Worm (Caenorhabditis elegans): ENCODE measurements around the gene B0244.15.

The B0244.15 gene

DNA sequence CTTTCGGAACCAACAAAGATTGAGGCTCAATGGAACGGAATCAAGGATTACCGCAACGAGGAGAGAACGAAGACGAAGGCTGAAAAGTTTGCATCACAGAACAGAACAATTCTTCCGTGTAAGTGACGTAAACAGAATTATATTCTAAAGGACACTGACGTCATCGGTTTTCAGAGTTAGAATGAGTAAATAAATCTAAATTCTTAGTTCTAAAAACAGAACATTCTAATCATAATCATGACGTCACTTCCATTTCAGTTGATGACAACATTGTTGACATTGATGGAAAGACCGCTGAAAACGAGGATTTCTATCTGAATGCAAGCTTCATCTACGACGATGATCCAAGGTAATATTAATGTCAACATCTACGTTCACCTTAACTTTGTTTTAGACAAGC, 20.8 kb downstream of the B0244.15 start (continued):
- TF ChIP-seq sma-9 (GFP tag; optimal IDR thresholded peaks at IDR 0.05), result peak; percentile 14
- no peak for TF ChIP-seq sma-9 (tag; optimal IDR thresholded peaks at IDR 0.05)
- TF ChIP-seq F13H6.1 (tag; optimal IDR thresholded peaks at IDR 0.05), result no peak
- no peak for TF ChIP-seq alr-1 (tag; optimal IDR thresholded peaks at IDR 0.05)
- TF ChIP-seq ztf-1 (GFP tag; conservative IDR thresholded peaks at IDR 0.05), result no peak

- no peak for TF ChIP-seq skn-1 (tag; optimal IDR thresholded peaks at IDR 0.05)
- TF ChIP-seq sma-3 (GFP tag; optimal IDR thresholded peaks at IDR 0.05), result peak; percentile 12
- TF ChIP-seq ztf-11 (tag; optimal IDR thresholded peaks at IDR 0.05), result no peak
- peak; percentile 21 for TF ChIP-seq F13H6.1 (tag; optimal IDR thresholded peaks at IDR 0.05)
- TF ChIP-seq nhr-21 (tag; optimal IDR thresholded peaks at IDR 0.05), result no peak
- peak; percentile 25 for TF ChIP-seq sma-9 (GFP tag; optimal IDR thresholded peaks at IDR 0.05)
- TF ChIP-seq sma-9 (tag; optimal IDR thresholded peaks at IDR 0.05), result no peak
Observed at ce11 chrIII:5769726-5770235, 26.6 kb downstream of the B0244.15 start, which contains the start of gene cutl-23. cutl-23 (plus strand) TSS chrIII:5770185.

DNA sequence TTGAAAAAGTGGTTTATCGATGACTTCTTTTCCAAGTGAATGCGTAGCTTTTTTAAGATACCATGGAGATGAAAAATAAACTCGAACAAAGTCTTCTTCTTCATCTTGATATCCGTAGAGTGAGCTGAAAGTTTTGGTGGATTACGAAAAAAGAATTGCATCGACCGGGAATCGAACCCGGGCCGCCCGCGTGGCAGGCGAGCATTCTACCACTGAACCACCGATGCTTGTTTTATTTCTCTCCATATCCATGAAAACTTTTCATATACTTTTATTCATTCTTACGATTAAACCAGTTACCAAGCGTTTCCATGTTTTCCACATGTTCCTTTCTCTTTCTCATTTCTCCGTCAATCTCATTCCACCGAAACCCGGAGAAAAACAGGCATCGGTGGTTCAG, 38.9 kb downstream of the B0244.15 start:
- TF ChIP-seq Y55F3AM.14 (GFP tag; optimal IDR thresholded peaks at IDR 0.05), result no peak
- TF ChIP-seq sma-9 (GFP tag; optimal IDR thresholded peaks at IDR 0.05), result no peak
- no peak for TF ChIP-seq sma-9 (tag; optimal IDR thresholded peaks at IDR 0.05)
- no peak for TF ChIP-seq peb-1 (tag; optimal IDR thresholded peaks at IDR 0.05)
- no peak for TF ChIP-seq C34F6.9 (tag; optimal IDR thresholded peaks at IDR 0.05)
- TF ChIP-seq nhr-129 (tag; optimal IDR thresholded peaks at IDR 0.05), result no peak
- TF ChIP-seq R02D3.7 (tag; optimal IDR thresholded peaks at IDR 0.05), result no peak
- no peak for TF ChIP-seq alr-1 (tag; optimal IDR thresholded peaks at IDR 0.05)
- no peak for TF ChIP-seq ztf-4 (tag; optimal IDR thresholded peaks at IDR 0.05)
- TF ChIP-seq nhr-21 (tag; optimal IDR thresholded peaks at IDR 0.05), result no peak

DNA sequence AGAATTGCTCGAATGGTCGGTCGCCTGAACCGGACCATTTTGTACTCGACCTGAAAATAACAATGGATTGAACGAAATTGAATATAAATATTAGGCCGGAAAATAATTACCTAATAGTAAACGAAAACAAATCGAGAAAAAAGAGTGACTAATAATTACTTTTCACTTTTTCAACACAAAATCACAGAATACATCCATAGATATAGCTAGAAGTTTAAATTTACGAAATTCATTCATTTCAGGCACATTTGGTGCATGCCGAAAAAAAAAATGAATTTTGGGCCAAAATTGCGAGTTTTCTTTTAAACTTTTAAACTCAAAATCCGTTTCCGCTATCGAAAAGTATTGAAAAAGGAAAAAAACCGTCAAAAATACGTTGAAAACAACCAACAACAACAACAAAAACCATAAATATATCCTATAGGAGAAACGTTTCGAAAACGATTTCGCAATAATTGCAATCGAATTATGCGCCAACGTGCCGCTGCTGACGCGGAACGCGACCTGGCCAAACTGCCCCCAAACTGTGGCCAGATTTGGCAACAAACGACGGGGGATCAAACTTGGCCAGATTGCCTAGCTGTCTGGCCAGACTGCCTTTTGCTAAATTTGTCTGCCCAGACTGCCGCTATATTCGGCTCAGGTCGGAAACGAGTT, 42.2 kb downstream of the B0244.15 start, which contains the start of gene Y37B11A.3:
Gene Y37B11A.3 (minus strand): TSS at position 51 of the 657 bp plus-strand sequence.
- TF ChIP-seq ceh-16 (tag; optimal IDR thresholded peaks at IDR 0.05) (no peak), fos-1 (tag; optimal IDR thresholded peaks at IDR 0.05) (peak; percentile 19), nhr-129 (tag; optimal IDR thresholded peaks at IDR 0.05) (peak; percentile 71), egl-27 (tag; optimal IDR thresholded peaks at IDR 0.05) (peak; percentile 27), ZK546.5 (tag; optimal IDR thresholded peaks at IDR 0.05) (no peak), ztf-1 (GFP tag; conservative IDR thresholded peaks at IDR 0.05) (no peak), ztf-4 (tag; optimal IDR thresholded peaks at IDR 0.05) (peak; percentile 46), nhr-25 (tag; optimal IDR thresholded peaks at IDR 0.05) (peak; percentile 76), nhr-10 (tag; optimal IDR thresholded peaks at IDR 0.05) (no peak), sma-3 (GFP tag; optimal IDR thresholded peaks at IDR 0.05) (peak; percentile 81), C34F6.9 (tag; optimal IDR thresholded peaks at IDR 0.05) (peak; percentile 84), unc-39 (tag; optimal IDR thresholded peaks at IDR 0.05) (no peak), nhr-237 (tag; optimal IDR thresholded peaks at IDR 0.05) (no peak), R02D3.7 (tag; optimal IDR thresholded peaks at IDR 0.05) (peak; percentile 35), sem-4 (tag; optimal IDR thresholded peaks at IDR 0.05) (peak; percentile 58), elt-1 (tag; optimal IDR thresholded peaks at IDR 0.05) (no peak), nhr-6 (tag; optimal IDR thresholded peaks at IDR 0.05) (no peak), nhr-21 (tag; optimal IDR thresholded peaks at IDR 0.05) (peak; percentile 55), ama-1 (optimal IDR thresholded peaks at IDR 0.05) (no peak), aly-2 (tag; optimal IDR thresholded peaks at IDR 0.05) (no peak), mdl-1 (tag; optimal IDR thresholded peaks at IDR 0.05) (no peak), F13H6.1 (tag; optimal IDR thresholded peaks at IDR 0.05) (peak; percentile 61), lin-11 (tag; optimal IDR thresholded peaks at IDR 0.05) (peak; percentile 71), snpc-4 (tag; optimal IDR thresholded peaks at IDR 0.05) (peak; percentile 15), lsy-2 (tag; optimal IDR thresholded peaks at IDR 0.05) (peak; percentile 81 to 83), nhr-11 (tag; optimal IDR thresholded peaks at IDR 0.05) (no peak), sma-9 (GFP tag; optimal IDR thresholded peaks at IDR 0.05) (peak; percentile 81), sma-9 (tag; optimal IDR thresholded peaks at IDR 0.05) (no peak), Y55F3AM.14 (GFP tag; optimal IDR thresholded peaks at IDR 0.05) (no peak), nhr-77 (tag; optimal IDR thresholded peaks at IDR 0.05) (no peak), nhr-23 (tag; optimal IDR thresholded peaks at IDR 0.05) (no peak), peb-1 (tag; optimal IDR thresholded peaks at IDR 0.05) (no peak), zag-1 (tag; optimal IDR thresholded peaks at IDR 0.05) (peak; percentile 23), gmeb-1 (tag; optimal IDR thresholded peaks at IDR 0.05) (peak; percentile 84), alr-1 (tag; optimal IDR thresholded peaks at IDR 0.05) (no peak), unc-55 (GFP tag; optimal IDR thresholded peaks at IDR 0.05) (peak; percentile 82), mab-5 (tag; optimal IDR thresholded peaks at IDR 0.05) (peak; percentile 33), blmp-1 (tag; optimal IDR thresholded peaks at IDR 0.05; ENCODE audit: insufficient read depth) (peak; percentile 19), ceh-82 (tag; optimal IDR thresholded peaks at IDR 0.05) (peak; percentile 7), lin-13 (GFP tag; optimal IDR thresholded peaks at IDR 0.05) (peak; percentile 67), unc-62 (GFP tag; optimal IDR thresholded peaks at IDR 0.05) (no peak), lin-39 (tag; optimal IDR thresholded peaks at IDR 0.05) (no peak)
